Fruit fly (Drosophila melanogaster) whole organism, adult: ENCODE measurements around the gene Adgf-D.

ENCODE experiments used
- CG7101 ChIP-seq: fragments of 200-800 bp; sonication (Bioruptor generic); optimal IDR thresholded peaks from 2 replicates; lab custom pipeline; 2018; ENCODE audit warnings: missing biosample characterization, mild to moderate bottlenecking, missing genetic modification characterization, moderate library complexity
- Hr96 ChIP-seq: fragments of 200-800 bp; sonication (Bioruptor generic); optimal IDR thresholded peaks from 2 replicates; lab custom pipeline; 2016; ENCODE audit warnings: missing biosample characterization, missing genetic modification characterization
- toe ChIP-seq: fragments of 200-800 bp; sonication (Bioruptor generic); optimal IDR thresholded peaks from 2 replicates; lab custom pipeline; 2016; ENCODE audit warnings: missing biosample characterization, missing genetic modification characterization

- TF ChIP-seq CG7101 (tag; lab: Kevin White, UChicago) (no peak), toe (GFP tag; lab: Kevin White, UChicago) (no peak), Hr96 (no peak)
Observed at dm6 chr3R:13706457-13706856, 1.3 kb upstream of the Adgf-D start, which contains the start of gene Adgf-C.
